Worm (Caenorhabditis elegans) whole organism, L1 larva: ENCODE results near the gene C27H5.12.
A peak's percentile ranks its signal among the peaks of the same experiment; 100 is the strongest.

Experiments
- blmp-1 ChIP-seq: fragments of 150-350 bp; optimal IDR thresholded peaks from 2 replicates; lab custom pipeline; 2014; ENCODE audit warnings: missing biosample characterization, missing genetic modification characterization
- ceh-63 ChIP-seq: fragments of 200-800 bp; sonication (Bioruptor generic); optimal IDR thresholded peaks from 2 replicates; lab custom pipeline; 2018; ENCODE audit warnings: mild to moderate bottlenecking, missing genetic modification characterization, missing compliant biosample characterization
- ceh-8 ChIP-seq: fragments of 200-800 bp; sonication (Bioruptor generic); optimal IDR thresholded peaks from 2 replicates; lab custom pipeline; 2018; ENCODE audit warnings: mild to moderate bottlenecking, missing genetic modification characterization, moderate library complexity, missing compliant biosample characterization
- ceh-82 ChIP-seq, 3 experiments: fragments of 150-350 bp in 1 of 3; sonication (generic microtip) in 2 of 3; optimal IDR thresholded peaks; 2 replicates each; lab custom pipeline; 2014 to 2017; ENCODE audit warnings: missing biosample characterization in 3 of 3, missing genetic modification characterization in 3 of 3
- dpl-1 ChIP-seq, 3 experiments: fragments of 150-350 bp in 2 of 3; sonication (generic microtip) in 1 of 3; optimal IDR thresholded peaks; 2 replicates each; lab custom pipeline; 2014 to 2017; ENCODE audit warnings: missing biosample characterization in 3 of 3, missing genetic modification characterization in 3 of 3, missing genetic modification reagents in 3 of 3
- efl-3 ChIP-seq: fragments of 200-800 bp; sonication (Bioruptor generic); optimal IDR thresholded peaks from 2 replicates; lab custom pipeline; 2018; ENCODE audit warnings: mild to moderate bottlenecking, missing genetic modification characterization, missing compliant biosample characterization
- elt-2 ChIP-seq: sonication (generic microtip); optimal IDR thresholded peaks from 2 replicates; lab custom pipeline; 2016; ENCODE audit warnings: missing genetic modification characterization, mild to moderate bottlenecking, inconsistent platforms, missing compliant biosample characterization, missing genetic modification reagents
- elt-3 ChIP-seq, 6 experiments: fragments of 150-350 bp in 1 of 6; sonication (generic microtip); optimal IDR thresholded peaks; 2 replicates each; lab custom pipeline; 2017 to 2018; ENCODE audit warnings: missing biosample characterization in 6 of 6, missing genetic modification characterization in 6 of 6, inconsistent platforms in 1 of 6
- fkh-10 ChIP-seq: sonication (generic microtip); optimal IDR thresholded peaks from 2 replicates; lab custom pipeline; 2017; ENCODE audit warnings: missing biosample characterization, missing genetic modification reagents, missing genetic modification characterization
- fkh-4 ChIP-seq: sonication (generic microtip); optimal IDR thresholded peaks from 2 replicates; lab custom pipeline; 2016; ENCODE audit warnings: missing compliant biosample characterization, missing genetic modification characterization, borderline replicate concordance
- hlh-17 ChIP-seq: fragments of 200-800 bp; sonication (Bioruptor generic); optimal IDR thresholded peaks from 2 replicates; lab custom pipeline; 2018; ENCODE audit warnings: missing genetic modification characterization, mild to moderate bottlenecking, missing compliant biosample characterization, moderate library complexity, borderline replicate concordance
- hpl-2 ChIP-seq: fragments of 150-350 bp; optimal IDR thresholded peaks from 2 replicates; lab custom pipeline; 2014; ENCODE audit warnings: missing biosample characterization, missing genetic modification reagents, missing genetic modification characterization
- jun-1 ChIP-seq: fragments of 150-350 bp; optimal IDR thresholded peaks from 2 replicates; lab custom pipeline; 2014; ENCODE audit warnings: missing biosample characterization, missing genetic modification reagents, missing genetic modification characterization
- lin-13 ChIP-seq: fragments of 150-350 bp; optimal IDR thresholded peaks from 2 replicates; lab custom pipeline; 2014; ENCODE audit warnings: missing biosample characterization, missing genetic modification reagents, missing genetic modification characterization
- lin-14 ChIP-seq: fragments of 200-800 bp; sonication (Bioruptor generic); optimal IDR thresholded peaks from 2 replicates; lab custom pipeline; 2018; ENCODE audit warnings: mild to moderate bottlenecking, missing genetic modification characterization, moderate library complexity, missing compliant biosample characterization
- lin-15B ChIP-seq: fragments of 150-350 bp; sonication (generic microtip); optimal IDR thresholded peaks from 3 replicates; lab custom pipeline; 2014; ENCODE audit warnings: missing biosample characterization, missing genetic modification characterization
- lin-35 ChIP-seq, 2 experiments: fragments of 150-350 bp; optimal IDR thresholded peaks; 2 replicates each; lab custom pipeline; 2014; ENCODE audit warnings: missing biosample characterization in 2 of 2, missing genetic modification characterization in 2 of 2, missing genetic modification reagents in 2 of 2
- lin-39 ChIP-seq: fragments of 150-350 bp; optimal IDR thresholded peaks from 2 replicates; lab custom pipeline; 2014; ENCODE audit warnings: missing biosample characterization, missing genetic modification reagents, missing genetic modification characterization
- lsy-2 ChIP-seq, 2 experiments: fragments of 150-350 bp; optimal IDR thresholded peaks; 2 replicates each; lab custom pipeline; 2014; ENCODE audit warnings: missing biosample characterization in 2 of 2, missing genetic modification characterization in 2 of 2
- mdl-1 ChIP-seq, 2 experiments: fragments of 150-350 bp; optimal IDR thresholded peaks; 2 replicates each; lab custom pipeline; 2014 to 2017; ENCODE audit warnings: missing biosample characterization in 2 of 2, missing genetic modification characterization in 2 of 2, inconsistent platforms in 1 of 2
- mef-2 ChIP-seq: fragments of 150-350 bp; optimal IDR thresholded peaks from 2 replicates; lab custom pipeline; 2014; ENCODE audit warnings: missing biosample characterization, missing genetic modification characterization
- nhr-11 ChIP-seq: fragments of 150-350 bp; optimal IDR thresholded peaks from 2 replicates; lab custom pipeline; 2014; ENCODE audit warnings: missing biosample characterization, missing genetic modification characterization
- nhr-19 ChIP-seq: fragments of 200-800 bp; sonication (Bioruptor generic); conservative IDR thresholded peaks from 2 replicates; pipeline ENCODE4 v1.3.6; 2022; ENCODE audit warnings: missing genetic modification characterization, missing compliant biosample characterization
- nhr-20 ChIP-seq: sonication (generic microtip); optimal IDR thresholded peaks from 2 replicates; lab custom pipeline; 2016; ENCODE audit warnings: mild to moderate bottlenecking, missing genetic modification characterization, missing compliant biosample characterization
- nhr-76 ChIP-seq: sonication (generic microtip); optimal IDR thresholded peaks from 2 replicates; lab custom pipeline; 2017; ENCODE audit warnings: missing biosample characterization, missing genetic modification characterization
- nhr-77 ChIP-seq: fragments of 150-350 bp; optimal IDR thresholded peaks from 2 replicates; lab custom pipeline; 2014; ENCODE audit warnings: missing biosample characterization, missing genetic modification characterization
- nhr-85 ChIP-seq: sonication (generic microtip); peaks from one replicate; lab custom pipeline; 2016; ENCODE audit warnings: missing genetic modification characterization, inconsistent platforms, missing compliant biosample characterization
- nhr-90 ChIP-seq: sonication (generic microtip); optimal IDR thresholded peaks from 2 replicates; lab custom pipeline; 2016; ENCODE audit warnings: mild to moderate bottlenecking, missing genetic modification characterization, missing compliant biosample characterization; ENCODE audit not compliant: poor library complexity
- pax-3 ChIP-seq: fragments of 200-800 bp; sonication (Bioruptor generic); optimal IDR thresholded peaks from 2 replicates; lab custom pipeline; 2018; ENCODE audit warnings: mild to moderate bottlenecking, missing genetic modification characterization, moderate library complexity, missing compliant biosample characterization
- pqm-1 ChIP-seq: sonication (generic microtip); optimal IDR thresholded peaks from 3 replicates; lab custom pipeline; 2017; ENCODE audit warnings: missing biosample characterization, missing genetic modification characterization
- rnt-1 ChIP-seq: sonication (generic microtip); optimal IDR thresholded peaks from 2 replicates; lab custom pipeline; 2016; ENCODE audit warnings: mild to moderate bottlenecking, missing genetic modification characterization, moderate library complexity, missing compliant biosample characterization
- skn-1 ChIP-seq: fragments of 150-350 bp; optimal IDR thresholded peaks from 2 replicates; lab custom pipeline; 2014; ENCODE audit warnings: missing biosample characterization, missing genetic modification characterization
- snu-23 ChIP-seq: sonication (generic microtip); optimal IDR thresholded peaks from 2 replicates; lab custom pipeline; 2016; ENCODE audit warnings: missing genetic modification characterization, missing compliant biosample characterization
- sox-4 ChIP-seq: sonication (generic microtip); optimal IDR thresholded peaks from 2 replicates; lab custom pipeline; 2016; ENCODE audit warnings: missing genetic modification characterization, missing compliant biosample characterization
- sptf-1 ChIP-seq: fragments of 150-350 bp; optimal IDR thresholded peaks from 2 replicates; lab custom pipeline; 2014; ENCODE audit warnings: missing biosample characterization, missing genetic modification characterization
- sup-37 ChIP-seq: fragments of 200-800 bp; sonication (Bioruptor generic); optimal IDR thresholded peaks from 2 replicates; lab custom pipeline; 2018; ENCODE audit warnings: mild to moderate bottlenecking, missing genetic modification characterization, missing compliant biosample characterization
- tbx-2 ChIP-seq: sonication (generic microtip); optimal IDR thresholded peaks from 2 replicates; lab custom pipeline; 2016; ENCODE audit warnings: missing genetic modification characterization, missing compliant biosample characterization
- unc-130 ChIP-seq: fragments of 150-350 bp; optimal IDR thresholded peaks from 2 replicates; lab custom pipeline; 2017; ENCODE audit warnings: missing biosample characterization, missing genetic modification characterization, inconsistent platforms
- unc-86 ChIP-seq: sonication (generic microtip); optimal IDR thresholded peaks from 2 replicates; lab custom pipeline; 2016; ENCODE audit warnings: missing genetic modification characterization, missing compliant biosample characterization
- vab-15 ChIP-seq: sonication (generic microtip); optimal IDR thresholded peaks from 2 replicates; lab custom pipeline; 2017; ENCODE audit warnings: missing genotype, mild to moderate bottlenecking, missing genetic modification characterization, missing compliant biosample characterization
- xbp-1 ChIP-seq: sonication (generic microtip); optimal IDR thresholded peaks from 2 replicates; lab custom pipeline; 2016; ENCODE audit warnings: missing genetic modification characterization, missing compliant biosample characterization
- zag-1 ChIP-seq: fragments of 150-350 bp; optimal IDR thresholded peaks from 2 replicates; lab custom pipeline; 2014; ENCODE audit warnings: missing biosample characterization, missing genetic modification characterization

The C27H5.12 gene

DNA sequence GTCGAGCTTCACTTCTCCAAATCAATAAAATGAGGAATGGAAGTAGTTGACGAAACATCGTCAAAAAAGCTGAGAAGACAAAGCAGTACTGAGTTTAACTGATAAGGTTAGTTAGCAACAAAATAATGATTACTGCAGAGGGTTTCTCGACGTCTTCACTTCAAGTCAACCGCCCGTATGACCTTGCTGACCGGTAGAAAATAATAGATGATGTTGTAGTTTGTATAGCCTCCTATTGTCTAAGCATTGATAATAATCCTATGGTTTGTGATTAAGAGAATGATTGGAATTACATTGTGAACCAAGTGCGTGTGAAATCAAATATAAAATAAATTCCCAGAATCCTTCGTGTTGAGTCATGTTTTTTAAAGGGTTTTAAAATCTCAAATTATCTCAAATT, 37.9 kb upstream of the C27H5.12 start, which contains the start of gene E04F6.6:
TSS of gene E04F6.6 (minus strand) at position 258 of the 400 bp plus-strand sequence.
- TF ChIP-seq sptf-1 (no peak), nhr-20 (tag; lab: Kevin White, UChicago) (peak; percentile 14), hpl-2 (GFP tag; lab: Kevin White, UChicago) (no peak), lin-35 (GFP tag; optimal IDR thresholded peaks at IDR 0.05; lab: Kevin White, UChicago) (no peak), unc-130 (tag; lab: Kevin White, UChicago) (no peak), nhr-85 (no peak), blmp-1 (tag; lab: Kevin White, UChicago) (peak; percentile 34), nhr-77 (tag; lab: Kevin White, UChicago) (no peak), lin-15B (tag; lab: Kevin White, UChicago) (no peak), elt-2 (no peak), rnt-1 (tag; lab: Kevin White, UChicago) (no peak), lin-39 (tag; lab: Kevin White, UChicago) (no peak), elt-3 (tag; optimal IDR thresholded peaks at IDR 0.05; lab: Kevin White, UChicago) (peak in 2 of 6 experiments; percentile 12 to 67), pqm-1 (tag; lab: Kevin White, UChicago) (no peak), mef-2 (no peak), fkh-10 (GFP tag; lab: Kevin White, UChicago) (no peak), unc-86 (no peak), lsy-2 (tag; optimal IDR thresholded peaks at IDR 0.05; lab: Kevin White, UChicago) (no peak), vab-15 (tag; lab: Kevin White, UChicago) (no peak), hlh-17 (GFP tag; lab: Kevin White, UChicago) (no peak), nhr-76 (no peak), ceh-63 (GFP tag; lab: Kevin White, UChicago) (no peak), nhr-90 (tag; lab: Kevin White, UChicago) (no peak), ceh-8 (GFP tag; lab: Kevin White, UChicago) (no peak), lin-14 (GFP tag; lab: Kevin White, UChicago) (no peak)

DNA sequence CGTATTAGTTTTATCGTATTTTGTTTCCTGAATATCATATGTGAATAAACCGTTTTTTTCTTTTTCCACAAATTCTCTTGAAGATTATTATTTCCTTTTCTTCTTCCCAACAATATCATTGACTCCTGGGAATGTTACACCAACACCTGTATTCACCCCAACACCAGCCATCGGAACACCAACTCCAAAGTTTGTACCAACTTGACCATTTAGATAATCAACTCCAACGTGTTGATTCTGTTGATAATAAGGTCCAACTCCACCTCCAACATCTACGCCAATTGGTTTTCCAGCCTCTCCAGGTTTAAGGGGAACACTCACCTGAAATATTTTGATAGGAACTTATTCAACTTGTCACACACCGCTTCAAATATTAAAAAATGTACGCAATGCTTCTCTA, 36.0 kb upstream of the C27H5.12 start:
- TF ChIP-seq ceh-82 (tag; optimal IDR thresholded peaks at IDR 0.05; lab: Kevin White, UChicago) = no peak
- TF ChIP-seq nhr-19 (GFP tag; lab: Robert Waterston, UW) = 0 out of 2 replicates have a peak, but pooled peaks have one; percentile 6
- no peak for TF ChIP-seq tbx-2 (tag; lab: Kevin White, UChicago)
- TF ChIP-seq xbp-1 = no peak

- no peak for TF ChIP-seq fkh-10 (GFP tag; lab: Kevin White, UChicago)
- TF ChIP-seq jun-1 = no peak
- peak; percentile 5 for TF ChIP-seq blmp-1 (tag; lab: Kevin White, UChicago)
- TF ChIP-seq zag-1 (tag; lab: Kevin White, UChicago) = no peak
- TF ChIP-seq dpl-1 (GFP tag; optimal IDR thresholded peaks at IDR 0.05; lab: Kevin White, UChicago) = no peak
- no peak for TF ChIP-seq sox-4
- no peak for TF ChIP-seq sptf-1
- no peak for TF ChIP-seq lin-13 (GFP tag; lab: Kevin White, UChicago)
- TF ChIP-seq mdl-1 (tag; optimal IDR thresholded peaks at IDR 0.05; lab: Kevin White, UChicago) = no peak
- peak; percentile 36 for TF ChIP-seq nhr-20 (tag; lab: Kevin White, UChicago)
- peak; percentile 6 for TF ChIP-seq elt-2
- no peak for TF ChIP-seq sup-37 (GFP tag; lab: Kevin White, UChicago)
- TF ChIP-seq skn-1 (tag; lab: Kevin White, UChicago) = no peak
- no peak for TF ChIP-seq nhr-11 (tag; lab: Kevin White, UChicago)
- no peak for TF ChIP-seq pax-3 (tag; lab: Kevin White, UChicago)
- no peak for TF ChIP-seq fkh-4 (tag; lab: Kevin White, UChicago)
- no peak for TF ChIP-seq snu-23
- no peak for TF ChIP-seq efl-3 (GFP tag; lab: Kevin White, UChicago)
- peak in 1 of 2 experiments; percentile 18 for TF ChIP-seq lin-35 (GFP tag; optimal IDR thresholded peaks at IDR 0.05; lab: Kevin White, UChicago)
- TF ChIP-seq lin-14 (GFP tag; lab: Kevin White, UChicago) = no peak
- no peak for TF ChIP-seq unc-130 (tag; lab: Kevin White, UChicago)
Measured at ce11 chrII:7196040-7196439, 34.6 kb upstream of the C27H5.12 start, which contains the start of gene maoc-1. TSS of gene maoc-1 (plus strand) at chrII:7196276.
